Worm (Caenorhabditis elegans) whole organism, late embryonic: ENCODE results near the gene F15B9.11.

Experiments used
- ama-1 ChIP-seq: fragments of 150-350 bp; optimal IDR thresholded peaks from 2 replicates; lab custom pipeline; 2014
- ceh-2 ChIP-seq: sonication (generic microtip); optimal IDR thresholded peaks from 2 replicates; lab custom pipeline; 2016; ENCODE audit warnings: missing genotype, missing genetic modification characterization, missing compliant biosample characterization
- dmd-4 ChIP-seq: sonication (generic microtip); optimal IDR thresholded peaks from 2 replicates; lab custom pipeline; 2016; ENCODE audit warnings: borderline replicate concordance, missing genetic modification characterization, missing compliant biosample characterization
- lim-6 ChIP-seq: sonication (generic microtip); optimal IDR thresholded peaks from 2 replicates; lab custom pipeline; 2016; ENCODE audit warnings: missing genetic modification characterization, missing compliant biosample characterization
- nfya-1 ChIP-seq: sonication (generic microtip); optimal IDR thresholded peaks from 2 replicates; lab custom pipeline; 2017; ENCODE audit warnings: missing genetic modification characterization, mild to moderate bottlenecking, missing compliant biosample characterization, antibody characterized with exemption, moderate library complexity
- pqm-1 ChIP-seq: sonication (generic microtip); optimal IDR thresholded peaks from 2 replicates; lab custom pipeline; 2016; ENCODE audit warnings: missing genetic modification characterization, missing compliant biosample characterization
- unc-86 ChIP-seq: sonication (generic microtip); optimal IDR thresholded peaks from 2 replicates; lab custom pipeline; 2016; ENCODE audit warnings: missing genetic modification characterization, missing compliant biosample characterization

DNA sequence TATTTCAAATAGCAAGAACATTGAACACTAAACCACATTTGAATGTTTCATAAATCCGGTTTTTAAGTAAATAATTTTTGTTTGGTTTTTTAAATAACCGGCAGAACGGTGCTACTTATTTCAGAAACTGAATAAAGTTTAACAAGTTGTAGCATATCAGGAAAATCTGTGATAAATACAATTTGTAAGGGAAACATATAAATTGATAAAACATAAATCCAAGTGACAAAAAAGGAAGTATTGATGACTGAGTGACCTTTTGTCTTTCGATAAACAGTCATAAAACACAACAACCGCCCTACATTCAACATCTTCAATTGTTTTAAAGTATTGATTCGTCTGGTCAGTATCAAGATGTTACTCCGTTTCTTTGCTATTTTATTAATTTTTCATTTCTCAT is 2.6 kb upstream of the F15B9.11 start, which contains the start of gene far-5:
- TF ChIP-seq nfya-1 (no peak), dmd-4 (tag; lab: Kevin White, UChicago) (no peak), ceh-2 (no peak), pqm-1 (tag; lab: Kevin White, UChicago) (no peak), lim-6 (tag; lab: Kevin White, UChicago) (no peak), unc-86 (no peak), ama-1 (no peak)
